Worm (Caenorhabditis elegans): ENCODE data around the gene T21D12.14.

DNA sequence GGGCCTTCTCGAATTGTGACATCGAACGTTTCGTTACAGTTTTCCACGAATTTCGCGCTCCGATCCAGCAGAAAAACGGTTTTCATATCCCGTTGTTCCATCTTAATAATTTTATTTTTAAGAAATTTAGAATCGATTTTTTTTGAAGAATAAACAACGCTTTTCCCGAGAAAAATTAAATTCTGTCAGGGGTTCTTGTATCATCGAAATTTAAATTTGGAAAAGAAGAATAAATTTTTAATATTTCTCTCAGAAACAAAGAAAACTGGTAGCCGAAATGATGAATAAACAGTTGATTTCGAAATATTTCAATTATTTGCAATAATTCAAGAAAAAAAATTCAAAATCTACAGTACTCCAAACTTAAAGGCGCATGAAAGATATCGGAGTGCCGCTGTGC lies 50.6 kb downstream of the T21D12.14 start, which contains the start of gene ints-13:
- no peak for TF ChIP-seq ets-4 (tag; optimal IDR thresholded peaks at IDR 0.05)
- TF ChIP-seq ceh-30 (tag; optimal IDR thresholded peaks at IDR 0.05): no peak
- TF ChIP-seq unc-3 (GFP tag; conservative IDR thresholded peaks at IDR 0.05): no peak
- no peak for TF ChIP-seq unc-3 (tag; optimal IDR thresholded peaks at IDR 0.05)
- TF ChIP-seq pqm-1 (tag; optimal IDR thresholded peaks at IDR 0.05): no peak
- TF ChIP-seq ceh-48 (tag; optimal IDR thresholded peaks at IDR 0.05): no peak
- TF ChIP-seq tbx-2 (tag; optimal IDR thresholded peaks at IDR 0.05): no peak
- no peak for TF ChIP-seq sox-4 (tag; optimal IDR thresholded peaks at IDR 0.05)
- TF ChIP-seq pha-4 (tag; optimal IDR thresholded peaks at IDR 0.05): no peak
- TF ChIP-seq ttx-3 (tag; optimal IDR thresholded peaks at IDR 0.05): no peak
- TF ChIP-seq ref-2 (tag; optimal IDR thresholded peaks at IDR 0.05): no peak
- no peak for TF ChIP-seq sdc-2 (tag; optimal IDR thresholded peaks at IDR 0.05)
- no peak for TF ChIP-seq odd-2 (tag; optimal IDR thresholded peaks at IDR 0.05)
- no peak for TF ChIP-seq ceh-45 (GFP tag; IDR thresholded peaks at IDR 0.05)
